Worm (Caenorhabditis elegans) whole organism, early embryonic: Measurements from ENCODE around the gene zipt-3.

Experiments used
- B0310.2 ChIP-seq: sonication (generic microtip); optimal IDR thresholded peaks from 2 replicates; lab custom pipeline; 2016; ENCODE audit warnings: mild to moderate bottlenecking, missing genetic modification characterization, missing compliant biosample characterization
- F13C5.2 ChIP-seq: sonication (generic microtip); optimal IDR thresholded peaks from 2 replicates; lab custom pipeline; 2017; ENCODE audit warnings: mild to moderate bottlenecking, missing genetic modification characterization, inconsistent platforms, missing compliant biosample characterization
- aly-1 ChIP-seq: sonication (generic microtip); optimal IDR thresholded peaks from 2 replicates; lab custom pipeline; 2016; ENCODE audit warnings: missing genetic modification characterization, missing compliant biosample characterization
- ama-1 ChIP-seq: fragments of 150-350 bp; optimal IDR thresholded peaks from 2 replicates; lab custom pipeline; 2014
- ceh-13 ChIP-seq: fragments of 200-800 bp; sonication (Bioruptor generic); optimal IDR thresholded peaks from 2 replicates; lab custom pipeline; 2018; ENCODE audit warnings: mild to moderate bottlenecking, missing genetic modification characterization, missing compliant biosample characterization
- ceh-36 ChIP-seq: sonication (generic microtip); optimal IDR thresholded peaks from 2 replicates; lab custom pipeline; 2016; ENCODE audit warnings: missing genetic modification characterization, inconsistent platforms, missing compliant biosample characterization
- ets-7 ChIP-seq: sonication (generic microtip); optimal IDR thresholded peaks from 2 replicates; lab custom pipeline; 2016; ENCODE audit warnings: missing genotype, missing genetic modification characterization, missing compliant biosample characterization
- flt-1 ChIP-seq: fragments of 200-800 bp; sonication (Bioruptor generic); IDR thresholded peaks from 2 replicates; pipeline ENCODE4 v1.3.6; 2022; ENCODE audit warnings: missing genetic modification characterization, missing compliant biosample characterization
- hmbx-1 ChIP-seq: sonication (generic microtip); optimal IDR thresholded peaks from 2 replicates; lab custom pipeline; 2016; ENCODE audit warnings: mild to moderate bottlenecking, missing genetic modification characterization, missing compliant biosample characterization
- hmg-4 ChIP-seq: fragments of 200-800 bp; sonication (Bioruptor generic); optimal IDR thresholded peaks from 2 replicates; lab custom pipeline; 2018; ENCODE audit warnings: mild to moderate bottlenecking, missing genetic modification characterization, missing compliant biosample characterization
- hnd-1 ChIP-seq: sonication (generic microtip); optimal IDR thresholded peaks from 2 replicates; lab custom pipeline; 2016; ENCODE audit warnings: missing genetic modification characterization, missing compliant biosample characterization
- pes-1 ChIP-seq: fragments of 200-800 bp; sonication (Bioruptor generic); IDR thresholded peaks from 2 replicates; pipeline ENCODE4 v1.3.6; 2022; ENCODE audit warnings: missing genetic modification reagents, missing genetic modification characterization, missing compliant biosample characterization
- scrt-1 ChIP-seq: fragments of 200-800 bp; sonication (Bioruptor generic); IDR thresholded peaks from 2 replicates; pipeline ENCODE4 v1.3.6; 2022; ENCODE audit warnings: missing genetic modification characterization, missing compliant biosample characterization
- sea-1 ChIP-seq: fragments of 200-800 bp; sonication (Bioruptor generic); conservative IDR thresholded peaks from 2 replicates; pipeline ENCODE4 v1.3.6; 2022; ENCODE audit warnings: missing genetic modification characterization, missing compliant biosample characterization
- tbx-11 ChIP-seq: fragments of 200-800 bp; sonication (Bioruptor generic); IDR thresholded peaks from 2 replicates; pipeline ENCODE4 v1.3.6; 2022; ENCODE audit warnings: missing genetic modification characterization, missing compliant biosample characterization
- tbx-37 ChIP-seq: fragments of 200-800 bp; sonication (Bioruptor generic); conservative IDR thresholded peaks from 2 replicates; pipeline ENCODE4 v1.3.6; 2022; ENCODE audit warnings: missing genetic modification reagents, missing genetic modification characterization, missing compliant biosample characterization
- tra-4 ChIP-seq: sonication (generic microtip); optimal IDR thresholded peaks from 2 replicates; lab custom pipeline; 2017; ENCODE audit warnings: missing genetic modification characterization, missing compliant biosample characterization

Gene zipt-3

DNA sequence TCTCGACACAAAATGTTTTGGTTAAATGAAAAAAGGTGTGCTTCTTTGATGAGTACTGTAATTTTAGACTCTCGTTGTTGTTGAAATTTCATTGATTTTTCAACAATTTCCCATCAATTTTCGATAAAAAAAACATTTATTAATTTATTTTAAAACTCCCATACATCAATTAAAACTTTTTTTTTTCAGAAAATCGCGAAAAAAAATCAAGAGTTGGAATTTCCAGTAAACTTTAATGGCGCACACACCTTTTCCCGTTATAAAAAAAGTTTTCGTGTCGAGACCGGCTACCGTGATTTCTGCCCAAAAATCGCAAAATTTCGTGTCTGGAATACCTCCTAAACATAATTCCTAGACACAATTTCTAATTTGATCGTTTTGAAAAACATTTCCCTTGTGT is 23.1 kb upstream of the zipt-3 start, which contains the start of gene C25H3.14:
C25H3.14 (plus strand) TSS at position 301 of the 400 bp plus-strand sequence.
- no peak for TF ChIP-seq flt-1 (GFP tag; lab: Robert Waterston, UW)
- no peak for TF ChIP-seq tra-4 (tag; lab: Kevin White, UChicago)
- no peak for TF ChIP-seq hnd-1 (tag; lab: Kevin White, UChicago)
- no peak for TF ChIP-seq B0310.2 (tag; lab: Kevin White, UChicago)

DNA sequence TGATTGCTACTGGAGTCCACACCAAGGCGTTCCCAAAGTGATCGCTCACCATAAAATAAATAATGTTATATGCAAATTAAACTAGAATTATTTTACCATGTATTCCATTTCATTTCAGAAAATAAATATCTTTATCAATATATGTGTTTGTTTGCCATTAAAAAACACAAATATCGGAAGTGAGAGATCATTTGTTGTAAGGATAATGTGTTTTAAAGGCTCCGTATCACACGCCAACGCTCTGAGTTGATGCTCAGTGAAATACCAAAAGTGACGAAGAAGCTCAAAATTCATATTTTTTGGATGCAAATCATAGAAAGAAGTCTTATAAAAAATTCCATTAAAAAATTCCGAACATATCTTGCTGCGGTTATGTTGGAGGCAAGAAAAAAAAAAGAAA is 21.7 kb upstream of the zipt-3 start:
- TF ChIP-seq B0310.2 (tag; lab: Kevin White, UChicago) (no peak), hmg-4 (no peak), hmbx-1 (tag; lab: Kevin White, UChicago) (no peak), hnd-1 (tag; lab: Kevin White, UChicago) (no peak), aly-1 (tag; lab: Kevin White, UChicago) (no peak), ama-1 (lab: Kevin White, UChicago) (no peak), scrt-1 (no peak), ceh-36 (tag; lab: Kevin White, UChicago) (no peak), tra-4 (tag; lab: Kevin White, UChicago) (no peak), ceh-13 (GFP tag; lab: Kevin White, UChicago) (no peak), flt-1 (GFP tag; lab: Robert Waterston, UW) (no peak), tbx-11 (GFP tag; lab: Robert Waterston, UW) (no peak), tbx-37 (GFP tag; lab: Robert Waterston, UW) (no peak), pes-1 (GFP tag; lab: Robert Waterston, UW) (no peak), sea-1 (GFP tag; lab: Robert Waterston, UW) (no peak)

DNA sequence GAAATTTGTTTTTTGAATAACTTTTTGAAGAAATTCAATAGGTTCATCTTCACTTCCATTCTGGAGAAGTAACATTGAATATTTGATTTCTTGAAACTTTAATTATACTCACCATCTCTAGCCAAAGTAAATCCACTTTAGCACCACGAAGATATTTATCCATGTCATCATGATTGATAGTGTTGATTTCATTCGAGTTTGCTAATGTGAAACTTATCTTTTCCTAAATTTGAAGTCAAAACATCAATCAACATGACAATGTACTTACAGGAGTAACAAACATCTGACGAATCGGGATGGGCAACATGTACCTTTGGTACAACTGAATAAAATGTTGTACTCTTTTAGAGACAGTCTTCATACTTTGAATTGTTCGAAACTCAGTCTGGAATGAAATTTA is 20.6 kb upstream of the zipt-3 start:
- TF ChIP-seq ets-7 (tag; lab: Kevin White, UChicago) (no peak), hmbx-1 (tag; lab: Kevin White, UChicago) (no peak), aly-1 (tag; lab: Kevin White, UChicago) (no peak), F13C5.2 (tag; lab: Kevin White, UChicago) (no peak), tbx-37 (GFP tag; lab: Robert Waterston, UW) (no peak), B0310.2 (tag; lab: Kevin White, UChicago) (no peak), pes-1 (GFP tag; lab: Robert Waterston, UW) (no peak), hmg-4 (no peak), sea-1 (GFP tag; lab: Robert Waterston, UW) (no peak), ceh-13 (GFP tag; lab: Kevin White, UChicago) (no peak), ama-1 (lab: Kevin White, UChicago) (no peak), scrt-1 (no peak), tra-4 (tag; lab: Kevin White, UChicago) (no peak), flt-1 (GFP tag; lab: Robert Waterston, UW) (no peak)

DNA sequence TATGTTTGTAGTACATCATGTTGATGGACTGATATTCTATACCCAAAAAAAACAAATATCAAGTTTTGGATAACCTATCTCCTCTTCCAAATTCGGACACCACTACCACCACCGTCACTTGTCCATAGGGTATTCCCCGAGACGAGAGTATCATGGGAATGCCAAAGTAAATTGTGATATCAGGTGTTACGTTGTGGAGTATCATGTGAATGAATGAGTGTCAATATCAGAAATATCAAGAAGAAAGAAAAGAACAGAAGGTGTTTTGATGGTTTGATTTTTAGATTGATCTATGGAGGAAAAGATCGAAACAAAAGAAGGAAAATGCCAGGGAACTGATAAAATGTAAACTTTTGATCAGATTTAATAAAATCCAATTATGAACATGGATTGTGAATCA is 19.7 kb upstream of the zipt-3 start:
- no peak for TF ChIP-seq F13C5.2 (tag; lab: Kevin White, UChicago)
- no peak for TF ChIP-seq hnd-1 (tag; lab: Kevin White, UChicago)
- no peak for TF ChIP-seq ets-7 (tag; lab: Kevin White, UChicago)

- TF ChIP-seq pes-1 (GFP tag; lab: Robert Waterston, UW) (no peak), F13C5.2 (tag; lab: Kevin White, UChicago) (no peak), hmbx-1 (tag; lab: Kevin White, UChicago) (no peak), hmg-4 (no peak), ceh-36 (tag; lab: Kevin White, UChicago) (no peak), B0310.2 (tag; lab: Kevin White, UChicago) (no peak), sea-1 (GFP tag; lab: Robert Waterston, UW) (no peak), scrt-1 (no peak), ama-1 (lab: Kevin White, UChicago) (no peak), tbx-11 (GFP tag; lab: Robert Waterston, UW) (no peak)
Measured at ce11 chrII:5698869-5699268, 19.1 kb upstream of the zipt-3 start, which contains the start of the genes C25H3.10 and C25H3.1. Gene C25H3.10, minus strand, starts transcription at chrII:5698969. Gene C25H3.1, plus strand, starts transcription at chrII:5699071.

- no peak for TF ChIP-seq sea-1 (GFP tag; lab: Robert Waterston, UW)
- no peak for TF ChIP-seq hnd-1 (tag; lab: Kevin White, UChicago)
- no peak for TF ChIP-seq tra-4 (tag; lab: Kevin White, UChicago)
- no peak for TF ChIP-seq tbx-37 (GFP tag; lab: Robert Waterston, UW)
- TF ChIP-seq tbx-11 (GFP tag; lab: Robert Waterston, UW) = no peak
- no peak for TF ChIP-seq hmg-4
- TF ChIP-seq ama-1 (lab: Kevin White, UChicago) = peak; percentile 70
Measured at ce11 chrII:5701485-5701884, 16.4 kb upstream of the zipt-3 start.

- no peak for TF ChIP-seq B0310.2 (tag; lab: Kevin White, UChicago)
- TF ChIP-seq sea-1 (GFP tag; lab: Robert Waterston, UW) = no peak
- no peak for TF ChIP-seq tra-4 (tag; lab: Kevin White, UChicago)
- TF ChIP-seq scrt-1 = no peak
- no peak for TF ChIP-seq hnd-1 (tag; lab: Kevin White, UChicago)
- no peak for TF ChIP-seq aly-1 (tag; lab: Kevin White, UChicago)
- no peak for TF ChIP-seq flt-1 (GFP tag; lab: Robert Waterston, UW)
- no peak for TF ChIP-seq tbx-37 (GFP tag; lab: Robert Waterston, UW)
- no peak for TF ChIP-seq tbx-11 (GFP tag; lab: Robert Waterston, UW)
- TF ChIP-seq pes-1 (GFP tag; lab: Robert Waterston, UW) = no peak
- no peak for TF ChIP-seq ets-7 (tag; lab: Kevin White, UChicago)
- TF ChIP-seq ceh-13 (GFP tag; lab: Kevin White, UChicago) = no peak
- TF ChIP-seq hmg-4 = no peak
- no peak for TF ChIP-seq ceh-36 (tag; lab: Kevin White, UChicago)
- TF ChIP-seq F13C5.2 (tag; lab: Kevin White, UChicago) = no peak
- TF ChIP-seq hmbx-1 (tag; lab: Kevin White, UChicago) = no peak
Measured at ce11 chrII:5702611-5703192, 15.2 kb upstream of the zipt-3 start.
